Worm (Caenorhabditis elegans) whole organism, late embryonic: ENCODE measurements around the gene T13C5.9.

ENCODE experiments used
- ahr-1 ChIP-seq: sonication (generic microtip); optimal IDR thresholded peaks from 2 replicates; lab custom pipeline; 2016; ENCODE audit warnings: missing genetic modification characterization, missing compliant biosample characterization
- ama-1 ChIP-seq: fragments of 150-350 bp; optimal IDR thresholded peaks from 2 replicates; lab custom pipeline; 2014
- ceh-19 ChIP-seq: fragments of 200-800 bp; sonication (Bioruptor generic); optimal IDR thresholded peaks from 2 replicates; lab custom pipeline; 2018; ENCODE audit warnings: mild to moderate bottlenecking, missing genetic modification characterization, missing compliant biosample characterization
- ceh-45 ChIP-seq: fragments of 200-800 bp; sonication (Bioruptor generic); IDR thresholded peaks from 2 replicates; pipeline ENCODE4 v1.3.6; 2022; ENCODE audit warnings: missing genetic modification reagents, missing genetic modification characterization, missing compliant biosample characterization
- ceh-9 ChIP-seq: sonication (generic microtip); optimal IDR thresholded peaks from 2 replicates; lab custom pipeline; 2016; ENCODE audit warnings: mild to moderate bottlenecking, missing genetic modification characterization, inconsistent platforms, missing compliant biosample characterization
- elt-2 ChIP-seq: sonication (generic microtip); optimal IDR thresholded peaks from 2 replicates; lab custom pipeline; 2016; ENCODE audit warnings: missing genetic modification reagents, missing genetic modification characterization, missing compliant biosample characterization
- elt-4 ChIP-seq: sonication (generic microtip); optimal IDR thresholded peaks from 2 replicates; lab custom pipeline; 2016; ENCODE audit warnings: missing genetic modification characterization, missing compliant biosample characterization
- nfya-1 ChIP-seq: sonication (generic microtip); optimal IDR thresholded peaks from 2 replicates; lab custom pipeline; 2017; ENCODE audit warnings: missing genetic modification characterization, mild to moderate bottlenecking, missing compliant biosample characterization, antibody characterized with exemption, moderate library complexity
- nhr-11 ChIP-seq: fragments of 150-350 bp; optimal IDR thresholded peaks from 2 replicates; lab custom pipeline; 2014; ENCODE audit warnings: missing biosample characterization, missing genetic modification characterization
- pqm-1 ChIP-seq: sonication (generic microtip); optimal IDR thresholded peaks from 2 replicates; lab custom pipeline; 2016; ENCODE audit warnings: missing genetic modification characterization, missing compliant biosample characterization
- pros-1 ChIP-seq: fragments of 150-350 bp; optimal IDR thresholded peaks from 2 replicates; lab custom pipeline; 2014; ENCODE audit warnings: missing biosample characterization, missing genetic modification reagents, missing genetic modification characterization
- syd-9 ChIP-seq: sonication (generic microtip); optimal IDR thresholded peaks from 2 replicates; lab custom pipeline; 2016; ENCODE audit warnings: mild to moderate bottlenecking, missing genetic modification characterization, moderate library complexity, missing compliant biosample characterization

- no peak for TF ChIP-seq nfya-1 (tag; lab: Kevin White, UChicago)
- no peak for TF ChIP-seq pqm-1 (tag; lab: Kevin White, UChicago)
- TF ChIP-seq syd-9: no peak
- TF ChIP-seq elt-2: no peak
- no peak for TF ChIP-seq ahr-1 (tag; lab: Kevin White, UChicago)
- TF ChIP-seq ama-1 (lab: Kevin White, UChicago): no peak
- TF ChIP-seq ceh-9 (tag; lab: Kevin White, UChicago): no peak
- TF ChIP-seq ceh-19 (GFP tag; lab: Kevin White, UChicago): no peak
- TF ChIP-seq pros-1 (tag; lab: Kevin White, UChicago): no peak
- no peak for TF ChIP-seq nhr-11
- no peak for TF ChIP-seq elt-4 (tag; lab: Kevin White, UChicago)
- no peak for TF ChIP-seq ceh-45 (GFP tag; lab: Robert Waterston, UW)
Measured at ce11 chrX:6235443-6235842, 45.4 kb downstream of the T13C5.9 start, which contains the start of gene hsp-43.
